Fruit fly (Drosophila melanogaster): ENCODE data around the gene CG43400.

CG43400 gene

DNA sequence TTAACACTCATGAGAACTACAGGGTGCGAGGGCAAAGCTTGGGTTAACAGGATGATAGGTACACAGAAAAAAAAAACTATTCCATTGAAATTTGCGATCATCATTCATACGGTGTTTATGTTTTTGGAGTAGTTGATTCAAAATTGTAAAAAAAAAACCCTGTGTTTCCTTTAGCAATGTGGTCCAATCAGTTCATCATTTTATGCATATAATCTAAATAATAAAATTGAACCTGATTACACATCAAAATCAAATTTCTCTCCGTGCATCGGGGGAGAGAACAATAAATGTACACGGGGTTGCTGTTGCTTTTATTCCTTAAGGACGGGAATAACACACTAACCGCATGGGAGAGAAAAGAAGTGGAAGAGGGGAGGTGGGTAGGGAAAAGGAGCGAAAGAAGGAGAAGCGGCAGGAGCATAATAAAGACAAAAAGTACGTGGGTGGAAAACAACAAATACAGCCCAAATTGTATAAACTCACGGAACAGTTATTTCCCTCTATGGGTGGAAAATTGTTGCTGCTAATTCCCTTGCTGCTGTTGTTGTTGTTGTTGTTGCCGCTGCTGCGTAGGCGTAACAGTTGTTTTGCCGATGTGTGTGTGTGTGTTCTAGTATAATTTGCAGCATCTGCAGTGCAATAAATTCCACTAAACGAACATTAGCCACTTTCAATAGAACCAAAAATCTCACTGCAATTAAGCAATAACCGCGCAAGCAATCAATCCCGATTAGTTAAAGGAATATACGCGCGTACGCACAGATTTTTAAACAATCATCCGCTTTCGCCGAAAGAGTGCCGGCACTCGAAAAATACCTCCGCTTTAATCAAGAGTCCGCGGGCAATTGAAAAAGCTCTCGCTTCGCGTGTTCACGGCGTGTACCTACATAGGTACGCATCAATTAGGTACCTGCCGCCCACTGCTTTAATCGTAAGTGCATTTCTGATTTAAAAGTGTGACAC, 27.1 kb upstream of the CG43400 start, which contains the start of gene Agpat2:
Gene Agpat2, minus strand, starts transcription at position 851 of the 963 bp plus-strand sequence.
- TF ChIP-seq CG4496 (GFP tag; IDR thresholded peaks at IDR 0.05) (peak; percentile 43; the same call in 1 of the 3 replicates), EcR (GFP tag; optimal IDR thresholded peaks at IDR 0.05) (no peak), CG17806 (tag; optimal IDR thresholded peaks at IDR 0.05) (peak; percentile 72), CG12605 (GFP tag; IDR thresholded peaks at IDR 0.05) (0 out of 2 replicates have a peak, but pooled peaks have one; percentile 25), CG13204 (GFP tag; optimal IDR thresholded peaks at IDR 0.05) (no peak), Pif1A (GFP tag; optimal IDR thresholded peaks at IDR 0.05) (peak; percentile 74), CG14655 (GFP tag; optimal IDR thresholded peaks at IDR 0.05) (peak; percentile 44), CG8301 (tag; optimal IDR thresholded peaks at IDR 0.05) (peak; percentile 37), CG10348 (GFP tag; IDR thresholded peaks at IDR 0.05) (no peak), CG9948 (tag; optimal IDR thresholded peaks at IDR 0.05) (peak; percentile 60), CG8159 (tag; optimal IDR thresholded peaks at IDR 0.05) (peak; percentile 77), Pif1B (GFP tag; optimal IDR thresholded peaks at IDR 0.05) (peak; percentile 70), CG15710 (tag; optimal IDR thresholded peaks at IDR 0.05) (peak; percentile 64), CG34367 (tag; optimal IDR thresholded peaks at IDR 0.05) (peak; percentile 23), fd96Ca (GFP tag; IDR thresholded peaks at IDR 0.05) (no peak), gl (tag; optimal IDR thresholded peaks at IDR 0.05) (peak; percentile 2), rn (GFP tag; IDR thresholded peaks at IDR 0.05) (no peak), Ets98B (GFP tag; IDR thresholded peaks at IDR 0.05) (no peak), D1 (tag; optimal IDR thresholded peaks at IDR 0.05) (peak; percentile 15), CG32121 (GFP tag; IDR thresholded peaks at IDR 0.05) (no peak), Snoo (tag; optimal IDR thresholded peaks at IDR 0.05) (peak; percentile 62)

DNA sequence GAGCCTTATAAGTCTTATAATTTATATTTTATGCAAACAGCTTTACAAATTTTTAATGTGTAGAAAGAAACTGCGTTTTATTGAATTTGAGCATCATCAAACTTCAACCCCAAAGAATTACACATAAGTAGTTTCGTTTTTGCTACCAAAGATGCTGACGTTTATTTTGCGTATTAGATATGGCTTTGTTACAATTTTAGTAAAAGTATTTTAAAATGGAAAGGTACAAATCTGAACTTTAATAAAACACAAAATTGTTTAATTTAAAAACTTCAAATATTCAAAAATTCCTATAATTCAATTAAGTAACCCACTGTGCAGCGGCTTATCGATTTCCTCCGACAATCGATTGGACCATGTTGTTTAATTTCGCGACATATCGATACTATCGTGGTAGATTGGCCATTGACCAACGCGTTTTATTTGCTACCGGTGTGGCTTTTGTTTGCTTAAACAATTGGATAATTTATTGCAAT, 26.4 kb upstream of the CG43400 start, which contains the start of gene prg:
Gene prg, plus strand, starts transcription at position 382 of the 476 bp plus-strand sequence.
- TF ChIP-seq CG12605 (GFP tag; IDR thresholded peaks at IDR 0.05) (peak; percentile 53), D1 (tag; optimal IDR thresholded peaks at IDR 0.05) (peak; percentile 39), Snoo (tag; optimal IDR thresholded peaks at IDR 0.05) (peak; percentile 49), CG14655 (GFP tag; optimal IDR thresholded peaks at IDR 0.05) (peak; percentile 55), CG34367 (tag; optimal IDR thresholded peaks at IDR 0.05) (peak; percentile 30), CG17806 (tag; optimal IDR thresholded peaks at IDR 0.05) (peak; percentile 44), Ets98B (GFP tag; IDR thresholded peaks at IDR 0.05) (peak; percentile 37), CG4496 (GFP tag; IDR thresholded peaks at IDR 0.05) (peak; percentile 70), CG8301 (tag; optimal IDR thresholded peaks at IDR 0.05) (peak; percentile 58), rn (GFP tag; IDR thresholded peaks at IDR 0.05) (no peak), CG10348 (GFP tag; IDR thresholded peaks at IDR 0.05) (no peak), Pif1B (GFP tag; optimal IDR thresholded peaks at IDR 0.05) (peak; percentile 45), EcR (GFP tag; optimal IDR thresholded peaks at IDR 0.05) (peak; percentile 58), CG9948 (tag; optimal IDR thresholded peaks at IDR 0.05) (peak; percentile 5), CG32121 (GFP tag; IDR thresholded peaks at IDR 0.05) (peak; percentile 56; the same call in 1 of the 2 replicates), gl (tag; optimal IDR thresholded peaks at IDR 0.05) (no peak), CG13204 (GFP tag; optimal IDR thresholded peaks at IDR 0.05) (no peak), fd96Ca (GFP tag; IDR thresholded peaks at IDR 0.05) (no peak), CG8159 (tag; optimal IDR thresholded peaks at IDR 0.05) (peak; percentile 61), CG15710 (tag; optimal IDR thresholded peaks at IDR 0.05) (peak; percentile 50), Pif1A (GFP tag; optimal IDR thresholded peaks at IDR 0.05) (peak; percentile 78)

DNA sequence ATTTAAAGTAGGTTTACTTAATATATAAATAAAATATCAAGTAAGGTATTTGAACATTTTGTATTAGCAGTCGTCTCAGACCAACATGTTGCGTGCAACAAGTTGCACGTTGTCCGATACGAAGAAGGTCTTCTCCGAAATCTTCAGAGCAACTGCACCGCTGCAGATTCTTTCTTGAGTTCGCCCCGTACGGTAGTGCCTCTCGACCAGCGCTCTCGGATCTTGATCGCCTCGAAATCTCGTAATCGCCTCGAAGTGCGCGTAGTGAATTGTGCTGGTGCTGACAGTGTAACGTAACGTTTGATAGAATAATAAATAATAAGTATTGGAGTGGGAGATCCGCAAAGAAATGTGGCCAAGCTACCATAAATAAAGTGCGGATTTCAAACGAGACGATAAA, 23.9 kb upstream of the CG43400 start, which contains the start of gene dachs:
Gene dachs, plus strand, starts transcription at position 175 of the 400 bp plus-strand sequence.
- no peak for TF ChIP-seq gl (tag; optimal IDR thresholded peaks at IDR 0.05)
- TF ChIP-seq CG17806 (tag; optimal IDR thresholded peaks at IDR 0.05) = no peak

DNA sequence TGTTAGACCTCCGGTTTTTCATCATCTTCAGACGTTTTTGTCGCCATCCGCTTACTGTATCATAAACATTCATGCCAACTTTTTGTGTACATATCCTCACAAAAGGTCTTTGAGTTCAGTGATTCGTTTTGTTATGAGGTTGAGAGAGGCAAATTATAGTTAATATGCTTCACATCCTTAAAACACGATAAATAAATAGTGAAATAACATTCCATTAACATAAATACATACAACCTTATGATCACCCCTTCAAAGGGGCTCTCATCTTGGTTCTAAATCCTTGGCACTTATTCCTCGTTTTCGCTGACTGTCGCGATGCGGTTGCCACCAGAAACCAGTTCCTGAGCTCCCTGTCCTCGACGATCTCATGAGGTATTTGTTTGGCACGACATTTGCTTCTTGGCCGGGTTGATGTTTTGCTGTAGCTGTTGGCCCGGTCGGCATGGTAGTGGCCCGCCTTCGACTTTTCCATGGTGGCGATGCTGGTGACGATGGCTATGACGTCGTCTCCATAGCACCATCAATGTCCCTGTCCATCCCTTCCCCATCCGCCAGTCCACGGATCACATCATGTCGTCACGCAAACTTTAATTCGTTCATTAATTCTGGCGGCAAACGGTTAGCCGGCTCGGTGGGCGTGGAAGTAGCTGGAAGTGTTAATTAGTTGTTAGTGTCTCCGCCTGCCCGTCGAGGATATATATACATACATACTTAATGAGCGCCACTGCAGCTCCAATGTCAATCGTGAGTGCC, 21.4 kb upstream of the CG43400 start:
- no peak for TF ChIP-seq CG34367 (tag; optimal IDR thresholded peaks at IDR 0.05)
- peak; percentile 15 for TF ChIP-seq CG15710 (tag; optimal IDR thresholded peaks at IDR 0.05)
- no peak for TF ChIP-seq CG32121 (GFP tag; IDR thresholded peaks at IDR 0.05)
- TF ChIP-seq CG12605 (GFP tag; IDR thresholded peaks at IDR 0.05) = no peak
- peak; percentile 21 for TF ChIP-seq Pif1A (GFP tag; optimal IDR thresholded peaks at IDR 0.05)
- TF ChIP-seq gl (tag; optimal IDR thresholded peaks at IDR 0.05) = peak; percentile 13
- peak; percentile 59 for TF ChIP-seq CG14655 (GFP tag; optimal IDR thresholded peaks at IDR 0.05)
- peak; percentile 8 for TF ChIP-seq Snoo (tag; optimal IDR thresholded peaks at IDR 0.05)
- TF ChIP-seq CG8301 (tag; optimal IDR thresholded peaks at IDR 0.05) = peak; percentile 49
- no peak for TF ChIP-seq rn (GFP tag; IDR thresholded peaks at IDR 0.05)
- no peak for TF ChIP-seq EcR (GFP tag; optimal IDR thresholded peaks at IDR 0.05)
- TF ChIP-seq CG8159 (tag; optimal IDR thresholded peaks at IDR 0.05) = peak; percentile 41
- TF ChIP-seq CG4496 (GFP tag; IDR thresholded peaks at IDR 0.05) = no peak

DNA sequence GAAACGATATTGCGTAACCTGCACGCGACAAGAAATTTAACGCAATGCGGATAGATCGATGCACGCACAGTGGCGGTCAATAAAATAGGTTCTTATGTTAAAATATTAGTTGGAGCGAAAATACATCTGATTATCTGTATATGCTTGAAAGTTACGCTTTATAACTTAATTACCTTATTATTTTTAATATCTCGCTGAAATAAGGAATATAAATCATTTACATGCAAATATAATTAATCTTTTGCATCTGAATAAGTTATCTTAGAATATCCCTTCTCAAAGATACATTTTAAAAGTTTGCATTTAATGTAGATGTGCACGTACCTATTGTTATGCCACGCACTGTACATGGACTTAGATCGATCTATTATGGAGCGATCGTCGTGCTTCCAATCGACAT, 18.9 kb upstream of the CG43400 start:
- TF ChIP-seq CG32121 (GFP tag; IDR thresholded peaks at IDR 0.05) (peak; percentile 52; the same call in 1 of the 2 replicates), rn (GFP tag; IDR thresholded peaks at IDR 0.05) (no peak), Pif1B (GFP tag; optimal IDR thresholded peaks at IDR 0.05) (peak; percentile 36), fd96Ca (GFP tag; IDR thresholded peaks at IDR 0.05) (no peak), EcR (GFP tag; optimal IDR thresholded peaks at IDR 0.05) (peak; percentile 3), CG8159 (tag; optimal IDR thresholded peaks at IDR 0.05) (peak; percentile 76), CG10348 (GFP tag; IDR thresholded peaks at IDR 0.05) (no peak), CG34367 (tag; optimal IDR thresholded peaks at IDR 0.05) (peak; percentile 66), CG4496 (GFP tag; IDR thresholded peaks at IDR 0.05) (0 out of 3 replicates have a peak, but pooled peaks have one; percentile 33), CG15710 (tag; optimal IDR thresholded peaks at IDR 0.05) (peak; percentile 71), CG12605 (GFP tag; IDR thresholded peaks at IDR 0.05) (0 out of 2 replicates have a peak, but pooled peaks have one; percentile 20), D1 (tag; optimal IDR thresholded peaks at IDR 0.05) (peak; percentile 70), CG14655 (GFP tag; optimal IDR thresholded peaks at IDR 0.05) (peak; percentile 86), CG17806 (tag; optimal IDR thresholded peaks at IDR 0.05) (peak; percentile 69), CG13204 (GFP tag; optimal IDR thresholded peaks at IDR 0.05) (no peak), gl (tag; optimal IDR thresholded peaks at IDR 0.05) (no peak), Ets98B (GFP tag; IDR thresholded peaks at IDR 0.05) (no peak), CG9948 (tag; optimal IDR thresholded peaks at IDR 0.05) (peak; percentile 84), Snoo (tag; optimal IDR thresholded peaks at IDR 0.05) (peak; percentile 31), Pif1A (GFP tag; optimal IDR thresholded peaks at IDR 0.05) (peak; percentile 62), CG8301 (tag; optimal IDR thresholded peaks at IDR 0.05) (peak; percentile 85)

All from whole organism, pupa.